Fruit fly (Drosophila melanogaster): ENCODE results near the gene cv-c.

Gene cv-c

dm6 chr3R:14451050-14451914 is 30.2 kb downstream of the cv-c start (continued):
- TF ChIP-seq CG11902 (GFP tag; optimal IDR thresholded peaks at IDR 0.05) (no peak), CG9139 (GFP tag; optimal IDR thresholded peaks at IDR 0.05) (no peak), Smox (GFP tag; optimal IDR thresholded peaks at IDR 0.05) (no peak), Met (GFP tag; optimal IDR thresholded peaks at IDR 0.05) (no peak), Eip78C (GFP tag) (no peak), Sox102F (GFP tag; optimal IDR thresholded peaks at IDR 0.05) (no peak), CG11294 (GFP tag; IDR thresholded peaks at IDR 0.05) (no peak), salr (GFP tag; optimal IDR thresholded peaks at IDR 0.05) (no peak), Lpt (GFP tag; optimal IDR thresholded peaks at IDR 0.05) (peak; percentile 0)

- TF ChIP-seq CG8319 (GFP tag; optimal IDR thresholded peaks at IDR 0.05) (no peak), CG6276 (GFP tag; optimal IDR thresholded peaks at IDR 0.05) (peak; percentile 9), CG8119 (GFP tag; IDR thresholded peaks at IDR 0.05) (peak; percentile 72), esn (GFP tag; optimal IDR thresholded peaks at IDR 0.05) (peak; percentile 49), CG6808 (GFP tag; optimal IDR thresholded peaks at IDR 0.05) (peak; percentile 82), CG11294 (GFP tag; IDR thresholded peaks at IDR 0.05) (no peak), CG11762 (GFP tag; optimal IDR thresholded peaks at IDR 0.05; ENCODE audit: insufficient read depth) (peak; percentile 65), Smox (GFP tag; optimal IDR thresholded peaks at IDR 0.05) (peak; percentile 14), Eip93F (GFP tag; optimal IDR thresholded peaks at IDR 0.05) (no peak), Hr39 (GFP tag; optimal IDR thresholded peaks at IDR 0.05) (peak; percentile 20), Lpt (GFP tag; optimal IDR thresholded peaks at IDR 0.05) (peak; percentile 66), dac (GFP tag; optimal IDR thresholded peaks at IDR 0.05) (no peak), dsx (GFP tag; optimal IDR thresholded peaks at IDR 0.05; ENCODE audit: poor library complexity, severe bottlenecking) (peak; percentile 79), OdsH (GFP tag; optimal IDR thresholded peaks at IDR 0.05) (peak; percentile 71), CG1621 (tag; optimal IDR thresholded peaks at IDR 0.05) (peak; percentile 84), CG6854 (GFP tag; optimal IDR thresholded peaks at IDR 0.05) (no peak), CG8632 (GFP tag; optimal IDR thresholded peaks at IDR 0.05) (peak; percentile 39), Blimp-1 (GFP tag; optimal IDR thresholded peaks at IDR 0.05) (no peak), Eip75B (GFP tag; optimal IDR thresholded peaks at IDR 0.05) (peak; percentile 88), CG3032 (tag; optimal IDR thresholded peaks at IDR 0.05) (peak; percentile 75), Sox15 (GFP tag; optimal IDR thresholded peaks at IDR 0.05) (peak; percentile 21), achi (GFP tag; optimal IDR thresholded peaks at IDR 0.05) (peak; percentile 78), Sox14 (GFP tag; optimal IDR thresholded peaks at IDR 0.05) (peak; percentile 81), cyc (GFP tag; optimal IDR thresholded peaks at IDR 0.05) (peak; percentile 58), svp (GFP tag) (no peak), Sox102F (GFP tag; optimal IDR thresholded peaks at IDR 0.05) (peak; percentile 38), Hr4 (GFP tag; optimal IDR thresholded peaks at IDR 0.05) (peak; percentile 63), CG9139 (GFP tag; optimal IDR thresholded peaks at IDR 0.05) (peak; percentile 50), vri (GFP tag; optimal IDR thresholded peaks at IDR 0.05) (no peak), net (GFP tag; optimal IDR thresholded peaks at IDR 0.05) (peak; percentile 72), Gug (GFP tag; IDR thresholded peaks at IDR 0.05) (0 out of 2 replicates have a peak, but pooled peaks have one; percentile 24), CG4318 (GFP tag; optimal IDR thresholded peaks at IDR 0.05) (no peak), Hr38 (GFP tag; optimal IDR thresholded peaks at IDR 0.05) (no peak), eg (GFP tag; IDR thresholded peaks at IDR 0.05) (peak; percentile 38; the same call in 1 of the 3 replicates), CG31627 (GFP tag; optimal IDR thresholded peaks at IDR 0.05) (peak; percentile 32), CG15336 (GFP tag; IDR thresholded peaks at IDR 0.05) (peak; percentile 69), salr (GFP tag; optimal IDR thresholded peaks at IDR 0.05) (peak; percentile 37 to 67), Eip78C (GFP tag) (peak; percentile 93), CG10631 (GFP tag; optimal IDR thresholded peaks at IDR 0.05) (peak; percentile 86), CG10669 (GFP tag; optimal IDR thresholded peaks at IDR 0.05) (peak; percentile 87), fd59A (GFP tag; optimal IDR thresholded peaks at IDR 0.05) (peak; percentile 74), CG3919 (GFP tag; optimal IDR thresholded peaks at IDR 0.05) (peak; percentile 80), spab (GFP tag; optimal IDR thresholded peaks at IDR 0.05) (peak; percentile 84), topi (GFP tag; optimal IDR thresholded peaks at IDR 0.05) (peak; percentile 65), Ets96B (tag; optimal IDR thresholded peaks at IDR 0.05) (peak; percentile 90)
Observed at dm6 chr3R:14449304-14449703, 32.2 kb downstream of the cv-c start.

Data from whole organism, prepupa.